Worm (Caenorhabditis elegans) whole organism, young adult: ENCODE measurements around the gene col-130.

Source experiments
- B0035.1 ChIP-seq: sonication (generic microtip); optimal IDR thresholded peaks from 2 replicates; lab custom pipeline; 2016; ENCODE audit warnings: missing genetic modification characterization, mild to moderate bottlenecking, missing compliant biosample characterization, missing genotype, missing genetic modification reagents
- B0261.1 ChIP-seq: sonication (generic microtip); optimal IDR thresholded peaks from 2 replicates; lab custom pipeline; 2016; ENCODE audit warnings: mild to moderate bottlenecking, missing genetic modification characterization, moderate library complexity, missing compliant biosample characterization
- C17E4.6 ChIP-seq: fragments of 200-800 bp; sonication (Bioruptor generic); IDR thresholded peaks from 2 replicates; pipeline ENCODE4 v1.3.6; 2022; ENCODE audit warnings: missing genetic modification reagents, missing genetic modification characterization, missing compliant biosample characterization
- D2030.7 ChIP-seq: fragments of 200-800 bp; sonication (Bioruptor generic); IDR thresholded peaks from 2 replicates; pipeline ENCODE4 v1.3.6; 2022; ENCODE audit warnings: missing genetic modification reagents, missing genetic modification characterization, missing compliant biosample characterization
- F39B2.1 ChIP-seq: fragments of 200-800 bp; sonication (Bioruptor generic); IDR thresholded peaks from 2 replicates; pipeline ENCODE4 v1.3.6; 2022; ENCODE audit warnings: missing genetic modification reagents, missing genetic modification characterization, missing compliant biosample characterization
- F52B5.7 ChIP-seq: sonication (generic microtip); optimal IDR thresholded peaks from 2 replicates; lab custom pipeline; 2016; ENCODE audit warnings: mild to moderate bottlenecking, missing genetic modification characterization, missing compliant biosample characterization
- F55B11.4 ChIP-seq: sonication (generic microtip); optimal IDR thresholded peaks from 2 replicates; lab custom pipeline; 2016; ENCODE audit warnings: missing compliant biosample characterization, missing genetic modification characterization, borderline replicate concordance; ENCODE audit not compliant: insufficient read depth
- F57A8.1 ChIP-seq: fragments of 200-800 bp; sonication (Bioruptor generic); optimal IDR thresholded peaks from 2 replicates; lab custom pipeline; 2018; ENCODE audit warnings: mild to moderate bottlenecking, missing genetic modification characterization, moderate library complexity, missing compliant biosample characterization
- F57C9.4 ChIP-seq: sonication (generic microtip); optimal IDR thresholded peaks from 2 replicates; lab custom pipeline; 2017; ENCODE audit warnings: mild to moderate bottlenecking, missing genetic modification characterization, missing compliant biosample characterization
- Y53F4B.3 ChIP-seq: fragments of 200-800 bp; sonication (Bioruptor generic); IDR thresholded peaks from 2 replicates; pipeline ENCODE4 v1.3.6; 2022; ENCODE audit warnings: missing genetic modification reagents, missing genetic modification characterization, missing compliant biosample characterization
- Y53G8AR.9 ChIP-seq: fragments of 200-800 bp; sonication (Bioruptor generic); conservative IDR thresholded peaks from 2 replicates; pipeline ENCODE4 v1.3.6; 2022; ENCODE audit warnings: missing genetic modification reagents, missing genetic modification characterization, missing compliant biosample characterization
- Y56A3A.18 ChIP-seq: fragments of 200-800 bp; sonication (Bioruptor generic); IDR thresholded peaks from 2 replicates; pipeline ENCODE4 v1.3.6; 2022; ENCODE audit warnings: missing genetic modification reagents, missing genetic modification characterization, missing compliant biosample characterization
- ZK185.1 ChIP-seq: sonication (generic microtip); optimal IDR thresholded peaks from 2 replicates; lab custom pipeline; 2016; ENCODE audit warnings: mild to moderate bottlenecking, missing genetic modification characterization, missing compliant biosample characterization; ENCODE audit not compliant: poor library complexity, severe bottlenecking
- attf-5 ChIP-seq: fragments of 200-800 bp; sonication (Bioruptor generic); optimal IDR thresholded peaks from 2 replicates; lab custom pipeline; 2018; ENCODE audit warnings: mild to moderate bottlenecking, missing genetic modification characterization, missing compliant biosample characterization
- die-1 ChIP-seq: sonication (generic microtip); optimal IDR thresholded peaks from 2 replicates; lab custom pipeline; 2016; ENCODE audit warnings: missing genotype, mild to moderate bottlenecking, missing genetic modification characterization, missing compliant biosample characterization
- efl-1 ChIP-seq: fragments of 150-350 bp; optimal IDR thresholded peaks from 2 replicates; lab custom pipeline; 2014; ENCODE audit warnings: missing biosample characterization, missing genetic modification reagents, missing genetic modification characterization
- egrh-3 ChIP-seq: fragments of 200-800 bp; sonication (Bioruptor generic); IDR thresholded peaks from 2 replicates; pipeline ENCODE4 v1.3.6; 2022; ENCODE audit warnings: missing genetic modification reagents, missing genetic modification characterization, missing compliant biosample characterization
- him-1 ChIP-seq: sonication (generic microtip); optimal IDR thresholded peaks from 2 replicates; lab custom pipeline; 2016; ENCODE audit warnings: missing genotype, missing genetic modification reagents, missing genetic modification characterization, missing compliant biosample characterization
- hsf-1 ChIP-seq: fragments of 200-800 bp; sonication (Bioruptor generic); IDR thresholded peaks from 2 replicates; pipeline ENCODE4 v1.3.6; 2022; ENCODE audit warnings: missing genetic modification reagents, missing genetic modification characterization, missing compliant biosample characterization
- lag-1 ChIP-seq: fragments of 200-800 bp; sonication (Bioruptor generic); IDR thresholded peaks from 2 replicates; pipeline ENCODE4 v1.3.6; 2022; ENCODE audit warnings: missing genetic modification reagents, missing genetic modification characterization, missing compliant biosample characterization
- let-526 ChIP-seq: fragments of 200-800 bp; sonication (Bioruptor generic); IDR thresholded peaks from 2 replicates; pipeline ENCODE4 v1.3.6; 2022; ENCODE audit warnings: missing genetic modification reagents, missing genetic modification characterization, missing compliant biosample characterization
- lin-40 ChIP-seq: sonication (generic microtip); optimal IDR thresholded peaks from 2 replicates; lab custom pipeline; 2016; ENCODE audit warnings: missing genetic modification characterization, mild to moderate bottlenecking, missing compliant biosample characterization, missing genotype, missing genetic modification reagents
- lsy-27 ChIP-seq: sonication (generic microtip); optimal IDR thresholded peaks from 2 replicates; lab custom pipeline; 2017; ENCODE audit warnings: missing genetic modification characterization, mild to moderate bottlenecking, missing compliant biosample characterization, antibody characterized with exemption, missing genotype, borderline replicate concordance; ENCODE audit not compliant: insufficient read depth
- madf-3 ChIP-seq: fragments of 200-800 bp; sonication (Bioruptor generic); IDR thresholded peaks from 2 replicates; pipeline ENCODE4 v1.3.6; 2022; ENCODE audit warnings: missing genetic modification reagents, missing genetic modification characterization, missing compliant biosample characterization
- madf-6 ChIP-seq: fragments of 200-800 bp; sonication (Bioruptor generic); IDR thresholded peaks from 2 replicates; pipeline ENCODE4 v1.3.6; 2022; ENCODE audit warnings: missing genetic modification reagents, missing genetic modification characterization, missing compliant biosample characterization
- madf-8 ChIP-seq: fragments of 200-800 bp; sonication (Bioruptor generic); conservative IDR thresholded peaks from 2 replicates; pipeline ENCODE4 v1.3.6; 2022; ENCODE audit warnings: missing genetic modification reagents, missing genetic modification characterization, missing compliant biosample characterization
- mcd-1 ChIP-seq: fragments of 200-800 bp; sonication (Bioruptor generic); IDR thresholded peaks from 2 replicates; pipeline ENCODE4 v1.3.6; 2022; ENCODE audit warnings: missing genetic modification reagents, missing genetic modification characterization, missing compliant biosample characterization
- nfya-2 ChIP-seq: fragments of 200-800 bp; sonication (Bioruptor generic); IDR thresholded peaks from 2 replicates; pipeline ENCODE4 v1.3.6; 2022; ENCODE audit warnings: missing genetic modification reagents, missing genetic modification characterization, missing compliant biosample characterization
- nfyb-1 ChIP-seq: fragments of 200-800 bp; sonication (Bioruptor generic); IDR thresholded peaks from 2 replicates; pipeline ENCODE4 v1.3.6; 2022; ENCODE audit warnings: missing genetic modification reagents, missing genetic modification characterization, missing compliant biosample characterization
- nhr-120 ChIP-seq: fragments of 200-800 bp; sonication (Bioruptor generic); IDR thresholded peaks from 2 replicates; pipeline ENCODE4 v1.3.6; 2022; ENCODE audit warnings: missing genetic modification characterization, missing compliant biosample characterization
- nhr-80 ChIP-seq: sonication (generic microtip); optimal IDR thresholded peaks from 2 replicates; lab custom pipeline; 2016; ENCODE audit warnings: missing genetic modification characterization, missing compliant biosample characterization
- nhr-90 ChIP-seq: sonication (generic microtip); optimal IDR thresholded peaks from 2 replicates; lab custom pipeline; 2016; ENCODE audit warnings: missing genotype, mild to moderate bottlenecking, missing genetic modification characterization, missing compliant biosample characterization
- pha-4 ChIP-seq: fragments of 150-350 bp; sonication (generic microtip); optimal IDR thresholded peaks from 2 replicates; lab custom pipeline; 2014; ENCODE audit warnings: missing biosample characterization, missing genetic modification reagents, missing genetic modification characterization
- snpc-1.1 ChIP-seq: sonication (generic microtip); optimal IDR thresholded peaks from 2 replicates; lab custom pipeline; 2017; ENCODE audit warnings: missing genetic modification characterization, mild to moderate bottlenecking, missing compliant biosample characterization, antibody characterized with exemption, moderate library complexity, missing genotype, missing genetic modification reagents; ENCODE audit not compliant: insufficient read depth
- snpc-3.4 ChIP-seq: sonication (generic microtip); optimal IDR thresholded peaks from 2 replicates; lab custom pipeline; 2017; ENCODE audit warnings: missing genetic modification characterization, mild to moderate bottlenecking, missing compliant biosample characterization, antibody characterized with exemption, moderate library complexity, missing genotype, missing genetic modification reagents
- snpc-4 ChIP-seq, 5 experiments: fragments of 150-350 bp in 1 of 5; sonication (generic microtip) in 4 of 5; optimal IDR thresholded peaks; 2 replicates each; lab custom pipeline; 2014 to 2018; ENCODE audit warnings: missing genetic modification characterization in 5 of 5, missing biosample characterization in 3 of 5, antibody characterized with exemption in 2 of 5, mild to moderate bottlenecking in 2 of 5, missing compliant biosample characterization in 2 of 5, missing genotype in 2 of 5, moderate library complexity in 2 of 5, missing genetic modification reagents in 1 of 5
- tbx-9 ChIP-seq: sonication (generic microtip); optimal IDR thresholded peaks from 2 replicates; lab custom pipeline; 2016; ENCODE audit warnings: borderline replicate concordance, missing genetic modification characterization, inconsistent platforms, missing compliant biosample characterization
- unc-130 ChIP-seq: sonication (generic microtip); optimal IDR thresholded peaks from 2 replicates; lab custom pipeline; 2016; ENCODE audit warnings: missing genetic modification reagents, missing genetic modification characterization, missing compliant biosample characterization
- unc-62 ChIP-seq: fragments of 150-350 bp; optimal IDR thresholded peaks from 2 replicates; lab custom pipeline; 2014; ENCODE audit warnings: missing biosample characterization, missing genetic modification reagents, missing genetic modification characterization
- zfh-2 ChIP-seq: fragments of 200-800 bp; sonication (Bioruptor generic); conservative IDR thresholded peaks from 2 replicates; pipeline ENCODE4 v1.3.6; 2022; ENCODE audit warnings: missing genetic modification reagents, missing genetic modification characterization, missing compliant biosample characterization
- zim-3 ChIP-seq: sonication (generic microtip); optimal IDR thresholded peaks from 2 replicates; lab custom pipeline; 2017; ENCODE audit warnings: mild to moderate bottlenecking, missing genetic modification characterization, moderate library complexity, missing compliant biosample characterization
- ztf-18 ChIP-seq: sonication (generic microtip); optimal IDR thresholded peaks from 2 replicates; lab custom pipeline; 2016; ENCODE audit warnings: missing genotype, mild to moderate bottlenecking, missing genetic modification characterization, missing compliant biosample characterization
- ztf-26 ChIP-seq: sonication (generic microtip); optimal IDR thresholded peaks from 2 replicates; lab custom pipeline; 2017; ENCODE audit warnings: missing genetic modification characterization, missing compliant biosample characterization
- ztf-3 ChIP-seq: fragments of 200-800 bp; sonication (Bioruptor generic); optimal IDR thresholded peaks from 2 replicates; lab custom pipeline; 2018; ENCODE audit warnings: mild to moderate bottlenecking, missing genetic modification characterization, missing compliant biosample characterization

col-130 gene

DNA sequence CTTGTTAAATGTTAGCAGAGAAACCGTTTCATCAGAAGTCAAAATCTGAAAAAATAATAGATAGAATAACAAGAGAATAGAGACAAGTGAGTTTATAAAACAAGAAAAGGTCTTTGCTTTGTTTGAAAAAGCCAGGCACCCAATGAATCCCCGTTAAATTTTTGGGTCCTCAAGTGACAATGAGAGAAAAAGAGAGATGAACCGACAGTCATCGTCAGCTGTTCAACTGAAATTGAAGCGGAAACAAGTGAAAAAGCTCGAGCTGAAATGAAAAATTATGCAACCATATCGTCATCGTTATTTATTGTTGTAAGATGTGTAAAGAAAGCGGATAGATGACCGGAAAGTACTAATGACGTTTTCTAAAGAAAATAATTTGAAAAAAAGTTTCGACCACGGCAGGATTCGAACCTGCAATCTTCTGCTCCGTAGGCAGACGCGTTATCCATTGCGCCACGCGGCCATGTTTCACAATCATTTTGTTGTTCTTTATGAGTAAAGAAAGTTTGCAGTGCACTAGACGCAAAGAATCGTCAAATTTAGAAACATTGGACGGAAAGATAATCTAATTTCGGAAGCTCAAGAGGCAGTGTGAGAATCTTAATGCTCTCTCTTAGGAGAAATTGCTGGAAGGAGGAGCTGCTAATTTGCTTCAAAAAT, 10.7 kb downstream of the col-130 start, which contains the start of gene F08G5.3 (continued):
- peak; percentile 63 for TF ChIP-seq attf-5
- 0 out of 2 replicates have a peak, but pooled peaks have one; percentile 62 for TF ChIP-seq Y56A3A.18 (GFP tag; lab: Robert Waterston, UW)
- peak; percentile 23 for TF ChIP-seq nhr-80
- no peak for TF ChIP-seq ztf-3 (GFP tag; lab: Kevin White, UChicago)
- no peak for TF ChIP-seq pha-4
- peak; percentile 77 for TF ChIP-seq nhr-90 (tag; lab: Kevin White, UChicago)
- peak; percentile 82 for TF ChIP-seq snpc-4 (GFP tag; optimal IDR thresholded peaks at IDR 0.05; lab: Kevin White, UChicago)
- peak; percentile 14 to 81 (median 64) for TF ChIP-seq snpc-4 (tag; optimal IDR thresholded peaks at IDR 0.05; lab: Kevin White, UChicago)
- peak; percentile 66 for TF ChIP-seq ztf-18 (tag; lab: Kevin White, UChicago)
- TF ChIP-seq hsf-1 (GFP tag; lab: Robert Waterston, UW), result peak; percentile 57; the same call in 1 of the 2 replicates
- TF ChIP-seq lag-1, result no peak
- no peak for TF ChIP-seq zfh-2 (GFP tag; lab: Robert Waterston, UW)
- no peak for TF ChIP-seq unc-62 (GFP tag; lab: Kevin White, UChicago)
- TF ChIP-seq egrh-3, result peak; percentile 49
- 0 out of 2 replicates have a peak, but pooled peaks have one; percentile 33 for TF ChIP-seq C17E4.6
- no peak for TF ChIP-seq F39B2.1 (GFP tag; lab: Robert Waterston, UW)
- TF ChIP-seq B0035.1 (tag; lab: Kevin White, UChicago), result no peak
- TF ChIP-seq F55B11.4, result no peak
- 0 out of 2 replicates have a peak, but pooled peaks have one; percentile 43 for TF ChIP-seq Y53F4B.3 (GFP tag; lab: Robert Waterston, UW)
- no peak for TF ChIP-seq nhr-120
- TF ChIP-seq lin-40 (tag; lab: Kevin White, UChicago), result peak; percentile 58
- TF ChIP-seq let-526 (GFP tag; lab: Robert Waterston, UW), result no peak
- peak; percentile 81 for TF ChIP-seq B0261.1
- TF ChIP-seq F57C9.4 (tag; lab: Kevin White, UChicago), result no peak
- peak; percentile 91 for TF ChIP-seq D2030.7 (GFP tag; lab: Robert Waterston, UW)
- no peak for TF ChIP-seq efl-1 (GFP tag; lab: Kevin White, UChicago)
- peak; percentile 26 for TF ChIP-seq ztf-26 (tag; lab: Kevin White, UChicago)
- TF ChIP-seq ZK185.1 (tag; lab: Kevin White, UChicago), result peak; percentile 63
- TF ChIP-seq tbx-9, result no peak
- peak; percentile 43; the same call in 1 of the 2 replicates for TF ChIP-seq madf-6 (GFP tag; lab: Robert Waterston, UW)
- 0 out of 2 replicates have a peak, but pooled peaks have one; percentile 47 for TF ChIP-seq madf-3 (GFP tag; lab: Robert Waterston, UW)
- TF ChIP-seq F52B5.7 (tag; lab: Kevin White, UChicago), result peak; percentile 43
- TF ChIP-seq Y53G8AR.9 (GFP tag; lab: Robert Waterston, UW), result no peak

DNA sequence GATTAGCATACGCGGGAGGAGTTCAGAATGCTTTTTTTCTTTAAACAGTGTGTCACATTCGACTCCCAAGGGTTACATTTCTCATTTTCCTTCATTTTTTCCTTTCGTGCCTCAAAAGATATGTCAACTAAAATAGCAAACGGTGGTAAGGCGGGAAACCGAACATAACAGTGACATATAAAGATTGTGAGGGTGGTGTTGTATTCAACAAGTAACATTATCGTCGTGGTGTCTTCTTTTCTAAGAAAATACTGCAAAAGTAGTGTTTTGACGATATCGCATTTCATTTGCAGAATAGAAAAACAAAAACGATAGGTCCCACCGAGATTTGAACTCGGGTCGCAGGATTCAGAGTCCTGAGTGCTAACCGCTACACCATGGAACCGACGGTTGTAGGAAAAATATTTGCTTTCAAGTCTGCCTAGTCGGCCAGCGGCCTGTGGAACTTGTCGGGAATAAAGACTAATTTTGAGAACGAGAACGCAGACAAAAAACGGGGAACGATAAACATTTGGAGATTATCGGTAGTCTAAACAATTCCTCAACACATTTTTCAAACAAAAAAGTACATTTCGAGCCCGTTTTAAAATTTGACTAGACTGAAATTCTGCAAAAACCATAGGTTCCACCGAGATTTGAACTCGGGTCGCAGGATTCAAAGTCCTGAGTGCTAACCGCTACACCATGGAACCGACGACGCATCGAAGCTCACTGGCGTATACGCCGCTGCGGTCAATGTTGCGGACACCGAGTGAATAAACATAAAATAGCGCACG, 11.5 kb downstream of the col-130 start:
- TF ChIP-seq snpc-4 (GFP tag; optimal IDR thresholded peaks at IDR 0.05; lab: Kevin White, UChicago) (peak; percentile 66), snpc-4 (tag; optimal IDR thresholded peaks at IDR 0.05; lab: Kevin White, UChicago) (peak; percentile 62 to 91 (median 88)), zim-3 (peak; percentile 33), unc-130 (GFP tag; lab: Kevin White, UChicago) (peak; percentile 3), nfya-2 (GFP tag; lab: Robert Waterston, UW) (no peak), him-1 (tag; lab: Kevin White, UChicago) (peak; percentile 71), snpc-1.1 (tag; lab: Kevin White, UChicago) (peak; percentile 86), ztf-18 (tag; lab: Kevin White, UChicago) (peak; percentile 51), egrh-3 (no peak), snpc-3.4 (tag; lab: Kevin White, UChicago) (peak; percentile 62), nfyb-1 (GFP tag; lab: Robert Waterston, UW) (peak; percentile 41; the same call in 1 of the 2 replicates), mcd-1 (GFP tag; lab: Robert Waterston, UW) (peak; percentile 40; the same call in 1 of the 2 replicates), madf-8 (GFP tag; lab: Robert Waterston, UW) (no peak), let-526 (GFP tag; lab: Robert Waterston, UW) (0 out of 2 replicates have a peak, but pooled peaks have one; percentile 24), lsy-27 (tag; lab: Kevin White, UChicago) (peak; percentile 38), F57A8.1 (no peak), die-1 (tag; lab: Kevin White, UChicago) (peak; percentile 60)
